Fruit fly (Drosophila melanogaster): ENCODE measurements around the gene Aduk.
A peak's percentile ranks its signal among the peaks of the same experiment; 100 is the strongest.

The Aduk gene

dm6 chr3R:9378644-9379411 is 44.3 kb upstream of the Aduk start (continued):
- TF ChIP-seq Atf6 (GFP tag; IDR thresholded peaks at IDR 0.05) (no peak), prd (optimal IDR thresholded peaks at IDR 0.05) (no peak), prd (GFP tag; IDR thresholded peaks at IDR 0.05) (peak; percentile 79; the same call in 2 of the 3 replicates), CG6175 (GFP tag; IDR thresholded peaks at IDR 0.05) (no peak), ken (GFP tag; IDR thresholded peaks at IDR 0.05) (no peak), btn (GFP tag; optimal IDR thresholded peaks at IDR 0.05) (no peak), dati (GFP tag; IDR thresholded peaks at IDR 0.05) (no peak), CG8281 (tag; optimal IDR thresholded peaks at IDR 0.05) (no peak), Abd-B (GFP tag; optimal IDR thresholded peaks at IDR 0.05) (peak; percentile 9), fu2 (GFP tag; optimal IDR thresholded peaks at IDR 0.05) (no peak), CG6813 (GFP tag; optimal IDR thresholded peaks at IDR 0.05) (peak; percentile 22), HLH4C (GFP tag; IDR thresholded peaks at IDR 0.05; ENCODE audit: partially characterized antibody) (no peak), peb (GFP tag; IDR thresholded peaks at IDR 0.05) (peak; percentile 43), CG5953 (GFP tag; IDR thresholded peaks at IDR 0.05) (no peak), ftz-f1 (GFP tag; optimal IDR thresholded peaks at IDR 0.05) (no peak), shn (GFP tag; optimal IDR thresholded peaks at IDR 0.05) (no peak), CG18476 (GFP tag; optimal IDR thresholded peaks at IDR 0.05) (peak; percentile 7), chn (GFP tag; optimal IDR thresholded peaks at IDR 0.05) (peak; percentile 9), Xrp1 (GFP tag; IDR thresholded peaks at IDR 0.05) (peak; percentile 91), Gug (GFP tag; IDR thresholded peaks at IDR 0.05) (no peak), CG33557 (GFP tag; optimal IDR thresholded peaks at IDR 0.05) (peak; percentile 85), CG11560 (tag; IDR thresholded peaks at IDR 0.05) (no peak), ato (GFP tag; IDR thresholded peaks at IDR 0.05; ENCODE audit: partially characterized antibody) (no peak), Nf-YB (GFP tag; optimal IDR thresholded peaks at IDR 0.05) (peak; percentile 51), Rx (GFP tag; IDR thresholded peaks at IDR 0.05) (no peak), Awh (GFP tag; IDR thresholded peaks at IDR 0.05) (0 out of 2 replicates have a peak, but pooled peaks have one; percentile 26), CG32532 (GFP tag; IDR thresholded peaks at IDR 0.05) (no peak), ERR (GFP tag; optimal IDR thresholded peaks at IDR 0.05) (no peak), yki (optimal IDR thresholded peaks at IDR 0.05) (no peak), stc (GFP tag; IDR thresholded peaks at IDR 0.05) (peak; percentile 35; the same call in 1 of the 2 replicates), CG3407 (GFP tag; optimal IDR thresholded peaks at IDR 0.05) (peak; percentile 36), hth (optimal IDR thresholded peaks at IDR 0.05) (no peak), Six4 (GFP tag; optimal IDR thresholded peaks at IDR 0.05) (no peak), emc (GFP tag; optimal IDR thresholded peaks at IDR 0.05) (no peak), tll (GFP tag; optimal IDR thresholded peaks at IDR 0.05) (peak in 1 of 2 experiments; percentile 81), mam (GFP tag; optimal IDR thresholded peaks at IDR 0.05) (no peak), en (GFP tag; optimal IDR thresholded peaks at IDR 0.05) (no peak), CG16779 (GFP tag; IDR thresholded peaks at IDR 0.05) (no peak), CG11085 (GFP tag; IDR thresholded peaks at IDR 0.05) (no peak), CG7372 (GFP tag; IDR thresholded peaks at IDR 0.05) (no peak), gcm2 (GFP tag; optimal IDR thresholded peaks at IDR 0.05) (no peak), CG10462 (GFP tag; optimal IDR thresholded peaks at IDR 0.05) (peak; percentile 9), klu (GFP tag; IDR thresholded peaks at IDR 0.05) (no peak), dimm (GFP tag; IDR thresholded peaks at IDR 0.05) (no peak), bab2 (GFP tag; optimal IDR thresholded peaks at IDR 0.05) (peak; percentile 47), CG10959 (GFP tag; IDR thresholded peaks at IDR 0.05) (peak; percentile 63; the same call in 1 of the 2 replicates), CG4707 (GFP tag; optimal IDR thresholded peaks at IDR 0.05) (no peak), CrebB (tag; optimal IDR thresholded peaks at IDR 0.05) (no peak), CG9932 (GFP tag; IDR thresholded peaks at IDR 0.05) (no peak), Ssrp (tag; optimal IDR thresholded peaks at IDR 0.05) (peak; percentile 61), hkb (optimal IDR thresholded peaks at IDR 0.05) (no peak), hkb (GFP tag; IDR thresholded peaks at IDR 0.05) (peak; percentile 24; the same call in 1 of the 2 replicates)

Measured in whole organism, embryonic.